Worm (Caenorhabditis elegans): Measurements from ENCODE around the gene rab-30.

The rab-30 gene

ce11 chrIII:10560296-10560695 lies at the start of gene rab-30:
Gene rab-30 (plus strand): TSS chrIII:10560596.
- TF ChIP-seq nhr-237 (tag; optimal IDR thresholded peaks at IDR 0.05) (no peak), nhr-6 (tag; optimal IDR thresholded peaks at IDR 0.05) (no peak), elt-3 (tag; optimal IDR thresholded peaks at IDR 0.05) (no peak), lin-13 (GFP tag; optimal IDR thresholded peaks at IDR 0.05) (no peak), mbf-1 (tag; optimal IDR thresholded peaks at IDR 0.05) (no peak), alr-1 (tag; optimal IDR thresholded peaks at IDR 0.05) (no peak), ceh-16 (tag; optimal IDR thresholded peaks at IDR 0.05) (no peak), crh-2 (tag; optimal IDR thresholded peaks at IDR 0.05) (no peak), lsy-2 (tag; optimal IDR thresholded peaks at IDR 0.05) (no peak), Y55F3AM.14 (GFP tag; optimal IDR thresholded peaks at IDR 0.05) (no peak), mab-5 (tag; optimal IDR thresholded peaks at IDR 0.05) (no peak), fos-1 (tag; optimal IDR thresholded peaks at IDR 0.05) (no peak)

- TF ChIP-seq alr-1 (tag; optimal IDR thresholded peaks at IDR 0.05) (no peak), nhr-10 (tag; optimal IDR thresholded peaks at IDR 0.05) (no peak), nhr-12 (tag; optimal IDR thresholded peaks at IDR 0.05) (no peak), nhr-129 (tag; optimal IDR thresholded peaks at IDR 0.05) (no peak), sma-3 (GFP tag; optimal IDR thresholded peaks at IDR 0.05) (no peak), R02D3.7 (tag; optimal IDR thresholded peaks at IDR 0.05) (no peak), nhr-11 (tag; optimal IDR thresholded peaks at IDR 0.05) (no peak), unc-39 (tag; optimal IDR thresholded peaks at IDR 0.05) (no peak), snpc-4 (tag; optimal IDR thresholded peaks at IDR 0.05) (no peak), lin-39 (tag; optimal IDR thresholded peaks at IDR 0.05) (no peak), C34F6.9 (tag; optimal IDR thresholded peaks at IDR 0.05) (no peak), ZK546.5 (tag; optimal IDR thresholded peaks at IDR 0.05) (no peak), elt-3 (tag; optimal IDR thresholded peaks at IDR 0.05) (no peak), aly-2 (tag; optimal IDR thresholded peaks at IDR 0.05) (no peak), nhr-237 (tag; optimal IDR thresholded peaks at IDR 0.05) (no peak)
Observed at ce11 chrIII:10512570-10512969, 47.8 kb upstream of the rab-30 start.

- no peak for TF ChIP-seq nhr-77 (tag; optimal IDR thresholded peaks at IDR 0.05)
- no peak for TF ChIP-seq nhr-23 (tag; optimal IDR thresholded peaks at IDR 0.05)
- no peak for TF ChIP-seq unc-39 (tag; optimal IDR thresholded peaks at IDR 0.05)
- no peak for TF ChIP-seq mbf-1 (tag; optimal IDR thresholded peaks at IDR 0.05)
- TF ChIP-seq elt-1 (tag; optimal IDR thresholded peaks at IDR 0.05), result no peak
- peak; percentile 53 for TF ChIP-seq unc-55 (GFP tag; optimal IDR thresholded peaks at IDR 0.05)
- no peak for TF ChIP-seq mab-5 (tag; optimal IDR thresholded peaks at IDR 0.05)
- TF ChIP-seq snpc-4 (tag; optimal IDR thresholded peaks at IDR 0.05), result no peak
Observed at ce11 chrIII:10515751-10516150, 44.6 kb upstream of the rab-30 start.

- no peak for TF ChIP-seq F13H6.1 (tag; optimal IDR thresholded peaks at IDR 0.05)
- no peak for TF ChIP-seq C34F6.9 (tag; optimal IDR thresholded peaks at IDR 0.05)
- TF ChIP-seq skn-1 (tag; optimal IDR thresholded peaks at IDR 0.05), result no peak
- TF ChIP-seq nhr-21 (tag; optimal IDR thresholded peaks at IDR 0.05), result no peak
- no peak for TF ChIP-seq ztf-11 (tag; optimal IDR thresholded peaks at IDR 0.05)
- TF ChIP-seq nhr-10 (tag; optimal IDR thresholded peaks at IDR 0.05), result no peak
- TF ChIP-seq lin-39 (tag; optimal IDR thresholded peaks at IDR 0.05), result no peak
- TF ChIP-seq sma-9 (GFP tag; optimal IDR thresholded peaks at IDR 0.05), result no peak
- TF ChIP-seq sma-9 (tag; optimal IDR thresholded peaks at IDR 0.05), result no peak
- TF ChIP-seq unc-39 (tag; optimal IDR thresholded peaks at IDR 0.05), result no peak
- TF ChIP-seq mab-5 (tag; optimal IDR thresholded peaks at IDR 0.05), result no peak
Observed at ce11 chrIII:10518884-10519283, 41.5 kb upstream of the rab-30 start.

- TF ChIP-seq ZK546.5 (tag; optimal IDR thresholded peaks at IDR 0.05) (no peak), mbf-1 (tag; optimal IDR thresholded peaks at IDR 0.05) (no peak), nhr-129 (tag; optimal IDR thresholded peaks at IDR 0.05) (no peak), Y55F3AM.14 (GFP tag; optimal IDR thresholded peaks at IDR 0.05) (no peak), lin-11 (tag; optimal IDR thresholded peaks at IDR 0.05) (no peak), skn-1 (tag; optimal IDR thresholded peaks at IDR 0.05) (no peak), lin-39 (tag; optimal IDR thresholded peaks at IDR 0.05) (no peak), crh-2 (tag; optimal IDR thresholded peaks at IDR 0.05) (no peak), ztf-4 (tag; optimal IDR thresholded peaks at IDR 0.05) (no peak), C34F6.9 (tag; optimal IDR thresholded peaks at IDR 0.05) (no peak), nhr-23 (tag; optimal IDR thresholded peaks at IDR 0.05) (no peak), ama-1 (optimal IDR thresholded peaks at IDR 0.05) (no peak), snpc-4 (tag; optimal IDR thresholded peaks at IDR 0.05) (no peak), lsy-2 (tag; optimal IDR thresholded peaks at IDR 0.05) (no peak), aly-2 (tag; optimal IDR thresholded peaks at IDR 0.05) (no peak)
Observed at ce11 chrIII:10519615-10520014, 40.8 kb upstream of the rab-30 start.
